Fruit fly (Drosophila melanogaster): Measurements from ENCODE around the gene Df31.
A peak's percentile ranks its signal among the peaks of the same experiment; 100 is the strongest.

Gene Df31

DNA sequence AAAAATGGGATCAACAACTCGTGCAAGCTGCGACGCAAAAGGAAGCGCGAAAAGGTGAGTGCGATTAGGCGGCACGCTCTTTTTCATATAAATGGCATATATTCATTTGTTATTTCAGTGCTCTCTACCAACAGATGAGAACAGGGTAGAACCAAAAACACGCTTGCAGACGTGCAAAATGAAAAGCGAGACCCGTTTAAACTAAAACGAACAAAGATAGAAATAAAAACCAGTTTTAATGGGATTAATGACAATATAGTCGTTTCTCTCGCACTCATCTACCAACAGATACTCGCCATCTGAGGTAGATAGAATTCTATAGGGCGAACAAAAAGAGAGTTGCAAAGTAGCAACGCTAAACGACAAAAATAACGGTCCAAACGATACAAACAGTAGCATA is 1.2 kb downstream of the Df31 start:
- TF ChIP-seq pan (optimal IDR thresholded peaks at IDR 0.05), result no peak
- TF ChIP-seq Dif (GFP tag; optimal IDR thresholded peaks at IDR 0.05; ENCODE audit: partially characterized antibody), result peak; percentile 46
- TF ChIP-seq Hnf4 (GFP tag; optimal IDR thresholded peaks at IDR 0.05), result peak; percentile 16
- TF ChIP-seq brk (GFP tag; optimal IDR thresholded peaks at IDR 0.05), result peak; percentile 2
- peak; percentile 3 for TF ChIP-seq Sp1 (GFP tag; optimal IDR thresholded peaks at IDR 0.05)

DNA sequence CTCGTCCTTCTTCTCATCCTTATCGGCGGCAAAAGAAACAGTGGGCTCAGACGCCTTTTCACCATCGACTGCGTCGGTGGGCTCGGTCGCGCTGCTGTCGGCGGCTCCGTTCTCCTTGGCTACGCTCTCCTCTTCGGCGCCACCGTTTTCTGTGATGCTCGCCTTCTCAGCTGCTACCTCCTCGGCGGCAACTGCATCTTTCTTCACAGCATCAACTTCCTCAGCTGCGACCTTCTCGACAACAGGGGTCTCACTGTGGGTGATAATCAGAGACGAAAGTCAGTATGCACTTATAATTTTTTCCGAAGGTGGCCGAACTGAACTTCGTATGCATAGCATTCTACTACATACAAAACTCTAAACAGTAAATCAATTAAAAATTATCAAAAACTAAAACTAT is 1.8 kb downstream of the Df31 start:
- TF ChIP-seq CrebA (GFP tag; optimal IDR thresholded peaks at IDR 0.05; ENCODE audit: borderline replicate concordance), result no peak
- TF ChIP-seq Hr83 (GFP tag; optimal IDR thresholded peaks at IDR 0.05; ENCODE audit: poor library complexity, severe bottlenecking), result no peak
- TF ChIP-seq psq (GFP tag; optimal IDR thresholded peaks at IDR 0.05), result no peak
- TF ChIP-seq woc (GFP tag; optimal IDR thresholded peaks at IDR 0.05), result no peak
- TF ChIP-seq Mio (GFP tag; optimal IDR thresholded peaks at IDR 0.05), result no peak
- no peak for TF ChIP-seq br (GFP tag; optimal IDR thresholded peaks at IDR 0.05)
- no peak for TF ChIP-seq Abd-B (GFP tag; optimal IDR thresholded peaks at IDR 0.05)
- TF ChIP-seq HLH106 (tag; optimal IDR thresholded peaks at IDR 0.05), result no peak
- TF ChIP-seq lola (GFP tag; optimal IDR thresholded peaks at IDR 0.05), result no peak
- no peak for TF ChIP-seq Hr78 (GFP tag; optimal IDR thresholded peaks at IDR 0.05)

DNA sequence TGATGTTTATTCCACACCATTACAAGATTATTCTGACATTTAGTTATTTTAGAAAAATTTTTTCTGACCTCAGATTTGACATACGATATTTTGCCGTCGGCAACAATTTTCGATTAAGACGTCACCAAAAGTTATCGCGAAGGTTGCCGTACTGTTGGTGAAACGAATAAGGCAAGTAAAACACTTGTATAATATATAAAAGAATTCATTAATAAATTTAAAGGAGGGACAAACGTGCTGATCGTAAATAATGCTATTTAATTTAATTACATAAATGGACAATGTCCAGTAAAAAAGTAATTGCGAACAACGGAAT is 5.3 kb downstream of the Df31 start:
- TF ChIP-seq fru (GFP tag; optimal IDR thresholded peaks at IDR 0.05) (no peak), Hr78 (GFP tag; optimal IDR thresholded peaks at IDR 0.05) (no peak), sage (GFP tag; optimal IDR thresholded peaks at IDR 0.05) (no peak), Sp1 (GFP tag; optimal IDR thresholded peaks at IDR 0.05) (no peak), br (GFP tag; optimal IDR thresholded peaks at IDR 0.05) (no peak)

DNA sequence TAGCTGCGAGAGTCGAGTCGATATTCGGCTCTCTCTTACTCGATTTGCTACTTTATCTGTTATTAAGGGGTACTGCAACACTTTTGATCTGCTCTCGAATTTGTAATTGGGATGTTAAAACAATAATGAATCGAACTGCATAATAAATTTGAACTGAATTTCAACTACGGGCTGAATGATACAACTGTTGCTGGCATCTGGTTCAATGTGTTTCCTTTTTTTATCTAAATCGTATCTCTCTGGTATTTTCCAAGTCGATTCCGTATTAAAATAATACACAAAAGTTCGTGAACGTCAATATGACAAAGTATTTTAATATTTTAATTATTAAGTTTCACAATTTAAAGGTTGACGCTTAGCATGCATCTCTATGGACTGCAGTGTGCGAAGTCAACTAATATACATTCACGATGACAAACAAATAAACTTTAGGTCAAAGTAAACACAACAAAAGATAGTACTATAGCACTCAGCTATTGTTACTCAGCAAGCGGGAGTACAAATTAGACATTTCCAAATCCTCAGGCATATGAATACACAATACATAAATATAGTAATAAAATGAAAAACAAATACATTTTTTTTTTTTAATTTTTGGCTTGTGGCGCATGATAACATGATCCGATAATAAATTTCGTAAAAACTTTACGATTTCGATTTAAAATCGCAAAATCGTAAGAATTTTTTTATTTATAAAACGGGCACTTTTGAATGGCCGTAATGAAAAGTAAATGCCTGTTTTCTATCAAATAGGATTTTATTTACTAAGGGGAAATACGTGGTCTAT is 5.9 kb downstream of the Df31 start, which contains the start of gene CG2201:
Gene CG2201 (minus strand): TSS at position 396 of the 787 bp plus-strand sequence.
- TF ChIP-seq dmrt93B (GFP tag; optimal IDR thresholded peaks at IDR 0.05), result peak; percentile 35
- TF ChIP-seq Dif (GFP tag; optimal IDR thresholded peaks at IDR 0.05; ENCODE audit: partially characterized antibody), result peak; percentile 68
- TF ChIP-seq pan (optimal IDR thresholded peaks at IDR 0.05), result no peak
- no peak for TF ChIP-seq sage (GFP tag; optimal IDR thresholded peaks at IDR 0.05)
- TF ChIP-seq N (GFP tag; optimal IDR thresholded peaks at IDR 0.05), result no peak
- no peak for TF ChIP-seq Hnf4 (GFP tag; optimal IDR thresholded peaks at IDR 0.05)
- TF ChIP-seq rgr (GFP tag; optimal IDR thresholded peaks at IDR 0.05), result peak; percentile 43
- no peak for TF ChIP-seq Myc (optimal IDR thresholded peaks at IDR 0.05)
- TF ChIP-seq psq (GFP tag; optimal IDR thresholded peaks at IDR 0.05), result peak; percentile 8
- TF ChIP-seq foxo (GFP tag; optimal IDR thresholded peaks at IDR 0.05), result peak; percentile 15 to 49
- TF ChIP-seq dl (GFP tag; optimal IDR thresholded peaks at IDR 0.05; ENCODE audit: insufficient read depth in 1 of 2, partially characterized antibody in 2 of 2), result no peak
- peak; percentile 46 for TF ChIP-seq OdsH (GFP tag; optimal IDR thresholded peaks at IDR 0.05)
- no peak for TF ChIP-seq brk (GFP tag; optimal IDR thresholded peaks at IDR 0.05)
- TF ChIP-seq ey (GFP tag; optimal IDR thresholded peaks at IDR 0.05), result peak; percentile 37
- TF ChIP-seq HLH106 (tag; optimal IDR thresholded peaks at IDR 0.05), result peak; percentile 51
- TF ChIP-seq Abd-B (GFP tag; optimal IDR thresholded peaks at IDR 0.05), result no peak
- peak; percentile 24 for TF ChIP-seq br (GFP tag; optimal IDR thresholded peaks at IDR 0.05)
- TF ChIP-seq fru (GFP tag; optimal IDR thresholded peaks at IDR 0.05), result peak; percentile 31
- no peak for TF ChIP-seq Rel (GFP tag; optimal IDR thresholded peaks at IDR 0.05)
- no peak for TF ChIP-seq Rel (tag; optimal IDR thresholded peaks at IDR 0.05)
- peak; percentile 24 for TF ChIP-seq Dfd (GFP tag; optimal IDR thresholded peaks at IDR 0.05)
- TF ChIP-seq Sp1 (GFP tag; optimal IDR thresholded peaks at IDR 0.05), result peak; percentile 21
- no peak for TF ChIP-seq Hr83 (GFP tag; optimal IDR thresholded peaks at IDR 0.05; ENCODE audit: poor library complexity, severe bottlenecking)
- no peak for TF ChIP-seq Mio (GFP tag; optimal IDR thresholded peaks at IDR 0.05)
- peak; percentile 8 for TF ChIP-seq h (GFP tag; optimal IDR thresholded peaks at IDR 0.05)
- peak; percentile 12 for TF ChIP-seq Vsx2 (GFP tag; optimal IDR thresholded peaks at IDR 0.05; ENCODE audit: partially characterized antibody)
- TF ChIP-seq CG9705 (GFP tag; optimal IDR thresholded peaks at IDR 0.05), result no peak

Measured in whole organism, wandering third instar larva.